Fruit fly (Drosophila melanogaster) whole organism, adult: ENCODE measurements around the gene CG9776.

Experiments used
- CG11617 ChIP-seq: fragments of 200-800 bp; sonication (Bioruptor generic); optimal IDR thresholded peaks from 2 replicates; lab custom pipeline; 2017; ENCODE audit warnings: mild to moderate bottlenecking, missing biosample characterization, missing genetic modification reagents, missing genetic modification characterization
- CG12768 ChIP-seq: fragments of 200-800 bp; sonication (Bioruptor generic); optimal IDR thresholded peaks from 2 replicates; lab custom pipeline; 2017; ENCODE audit warnings: missing biosample characterization, missing genetic modification characterization, mild to moderate bottlenecking, moderate library complexity, missing genetic modification reagents
- CG1620 ChIP-seq: fragments of 200-800 bp; sonication (Bioruptor generic); optimal IDR thresholded peaks from 2 replicates; lab custom pipeline; 2016; ENCODE audit warnings: missing biosample characterization, missing genetic modification characterization
- CG5204 ChIP-seq: fragments of 200-800 bp; sonication (Bioruptor generic); optimal IDR thresholded peaks from 2 replicates; lab custom pipeline; 2016; ENCODE audit warnings: missing biosample characterization, missing genetic modification characterization
- cnc ChIP-seq, 2 experiments: fragments of >200 bp; optimal IDR thresholded peaks; 2 replicates each; lab custom pipeline; 2017

DNA sequence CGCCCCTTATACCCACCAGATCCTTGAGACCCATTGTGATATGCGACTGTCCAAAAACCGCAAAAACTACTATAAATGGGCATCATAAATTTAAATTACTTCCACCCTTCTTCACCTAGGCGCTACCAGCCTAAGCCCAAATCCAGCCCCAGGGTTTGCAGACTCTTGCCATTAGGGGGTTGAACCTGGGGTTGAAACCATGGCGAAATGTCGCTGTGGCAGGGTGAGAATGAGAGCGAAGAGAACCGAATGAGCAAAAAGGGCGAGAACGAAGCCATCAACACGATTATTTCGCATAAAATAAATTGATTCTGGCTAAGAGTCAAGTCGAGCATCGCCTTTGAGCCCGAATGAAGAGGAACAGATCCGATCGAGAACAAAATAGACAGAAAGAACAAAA lies 19.7 kb upstream of the CG9776 start:
- TF ChIP-seq cnc (optimal IDR thresholded peaks at IDR 0.05; lab: Kevin White, UChicago) (no peak), CG11617 (GFP tag; lab: Kevin White, UChicago) (no peak), CG5204 (GFP tag; lab: Kevin White, UChicago) (no peak), CG1620 (no peak), CG12768 (GFP tag; lab: Kevin White, UChicago) (no peak)
